Fruit fly (Drosophila melanogaster) whole organism, adult: ENCODE data around the gene Ugt36E1.

Experiments
- CG11617 ChIP-seq: fragments of 200-800 bp; sonication (Bioruptor generic); optimal IDR thresholded peaks from 2 replicates; lab custom pipeline; 2017; ENCODE audit warnings: mild to moderate bottlenecking, missing biosample characterization, missing genetic modification reagents, missing genetic modification characterization
- CG12768 ChIP-seq: fragments of 200-800 bp; sonication (Bioruptor generic); optimal IDR thresholded peaks from 2 replicates; lab custom pipeline; 2017; ENCODE audit warnings: missing biosample characterization, missing genetic modification characterization, mild to moderate bottlenecking, moderate library complexity, missing genetic modification reagents
- CG14711 ChIP-seq: fragments of 200-800 bp; sonication (Bioruptor generic); optimal IDR thresholded peaks from 2 replicates; lab custom pipeline; 2018; ENCODE audit warnings: missing biosample characterization, mild to moderate bottlenecking, missing genetic modification characterization, moderate library complexity
- CG1620 ChIP-seq: fragments of 200-800 bp; sonication (Bioruptor generic); optimal IDR thresholded peaks from 2 replicates; lab custom pipeline; 2016; ENCODE audit warnings: missing biosample characterization, missing genetic modification characterization
- CG33017 ChIP-seq: fragments of 200-800 bp; sonication (Bioruptor generic); optimal IDR thresholded peaks from 2 replicates; lab custom pipeline; 2018; ENCODE audit warnings: missing biosample characterization, mild to moderate bottlenecking, missing genetic modification characterization, moderate library complexity
- CG5204 ChIP-seq: fragments of 200-800 bp; sonication (Bioruptor generic); optimal IDR thresholded peaks from 2 replicates; lab custom pipeline; 2016; ENCODE audit warnings: missing biosample characterization, missing genetic modification characterization
- CG7045 ChIP-seq: fragments of 200-800 bp; sonication (Bioruptor generic); optimal IDR thresholded peaks from 2 replicates; lab custom pipeline; 2017; ENCODE audit warnings: missing biosample characterization, mild to moderate bottlenecking, missing genetic modification characterization
- CG7101 ChIP-seq: fragments of 200-800 bp; sonication (Bioruptor generic); optimal IDR thresholded peaks from 2 replicates; lab custom pipeline; 2018; ENCODE audit warnings: missing biosample characterization, mild to moderate bottlenecking, missing genetic modification characterization, moderate library complexity
- Clk ChIP-seq: fragments of 200-800 bp; sonication (Bioruptor generic); optimal IDR thresholded peaks from 2 replicates; lab custom pipeline; 2017; ENCODE audit warnings: missing biosample characterization, missing genetic modification characterization
- Crg-1 ChIP-seq: fragments of 200-800 bp; sonication (Bioruptor generic); optimal IDR thresholded peaks from 2 replicates; lab custom pipeline; 2016; ENCODE audit warnings: missing biosample characterization, missing genetic modification characterization
- Hr96 ChIP-seq: fragments of 200-800 bp; sonication (Bioruptor generic); optimal IDR thresholded peaks from 2 replicates; lab custom pipeline; 2016; ENCODE audit warnings: missing biosample characterization, missing genetic modification characterization
- Mnt ChIP-seq: fragments of 200-800 bp; sonication (Bioruptor generic); optimal IDR thresholded peaks from 2 replicates; lab custom pipeline; 2016; ENCODE audit warnings: missing biosample characterization, mild to moderate bottlenecking, missing genetic modification characterization
- bab1 ChIP-seq: fragments of 200-800 bp; sonication (Bioruptor generic); optimal IDR thresholded peaks from 3 replicates; lab custom pipeline; 2019; ENCODE audit warnings: missing biosample characterization, mild to moderate bottlenecking, missing genetic modification characterization, moderate library complexity
- cic ChIP-seq: fragments of 200-800 bp; sonication (Bioruptor generic); optimal IDR thresholded peaks from 2 replicates; lab custom pipeline; 2017; ENCODE audit warnings: missing biosample characterization, mild to moderate bottlenecking, missing genetic modification characterization, moderate library complexity
- cnc ChIP-seq, 2 experiments: fragments of >200 bp; optimal IDR thresholded peaks; 2 replicates each; lab custom pipeline; 2017
- kay ChIP-seq: fragments of 200-800 bp; sonication (Bioruptor generic); peaks from one replicate; lab custom pipeline; 2016; ENCODE audit warnings: missing biosample characterization, missing genetic modification characterization, borderline replicate concordance
- ovo ChIP-seq: fragments of 200-800 bp; sonication (Bioruptor generic); optimal IDR thresholded peaks from 2 replicates; lab custom pipeline; 2016; ENCODE audit warnings: missing biosample characterization, missing genetic modification characterization
- pad ChIP-seq: fragments of 200-800 bp; sonication (Bioruptor generic); optimal IDR thresholded peaks from 3 replicates; lab custom pipeline; 2017; ENCODE audit warnings: missing biosample characterization, missing genetic modification characterization, mild to moderate bottlenecking, moderate library complexity, missing genetic modification reagents
- tj ChIP-seq: fragments of 200-800 bp; sonication (Bioruptor generic); optimal IDR thresholded peaks from 3 replicates; lab custom pipeline; 2017; ENCODE audit warnings: missing biosample characterization, mild to moderate bottlenecking, missing genetic modification characterization, moderate library complexity
- toe ChIP-seq: fragments of 200-800 bp; sonication (Bioruptor generic); optimal IDR thresholded peaks from 2 replicates; lab custom pipeline; 2016; ENCODE audit warnings: missing biosample characterization, missing genetic modification characterization

Gene Ugt36E1

dm6 chr2L:18788953-18789352 is 37.6 kb upstream of the Ugt36E1 start:
- no peak for TF ChIP-seq ovo (GFP tag; lab: Kevin White, UChicago)
- TF ChIP-seq Crg-1, result no peak
- TF ChIP-seq CG33017 (tag; lab: Kevin White, UChicago), result no peak
- TF ChIP-seq pad (GFP tag; lab: Kevin White, UChicago), result no peak
- TF ChIP-seq CG12768, result no peak
- TF ChIP-seq CG5204 (GFP tag; lab: Kevin White, UChicago), result no peak
- TF ChIP-seq cic (GFP tag; lab: Kevin White, UChicago), result no peak
- no peak for TF ChIP-seq Clk
- TF ChIP-seq kay (GFP tag; lab: Kevin White, UChicago), result no peak
- no peak for TF ChIP-seq cnc (optimal IDR thresholded peaks at IDR 0.05; lab: Kevin White, UChicago)
- no peak for TF ChIP-seq Hr96 (GFP tag; lab: Kevin White, UChicago)
- TF ChIP-seq CG7101 (tag; lab: Kevin White, UChicago), result no peak

dm6 chr2L:18789773-18790385 is 36.7 kb upstream of the Ugt36E1 start:
- TF ChIP-seq cic (GFP tag; lab: Kevin White, UChicago) (no peak), CG5204 (GFP tag; lab: Kevin White, UChicago) (no peak), pad (GFP tag; lab: Kevin White, UChicago) (no peak), Mnt (GFP tag; lab: Kevin White, UChicago) (no peak), tj (GFP tag; lab: Kevin White, UChicago) (no peak), ovo (GFP tag; lab: Kevin White, UChicago) (no peak), CG1620 (GFP tag; lab: Kevin White, UChicago) (no peak), kay (GFP tag; lab: Kevin White, UChicago) (no peak), cnc (optimal IDR thresholded peaks at IDR 0.05; lab: Kevin White, UChicago) (no peak), CG14711 (no peak), toe (GFP tag; lab: Kevin White, UChicago) (no peak), bab1 (GFP tag; lab: Kevin White, UChicago) (no peak), Hr96 (GFP tag; lab: Kevin White, UChicago) (no peak), CG12768 (no peak)

dm6 chr2L:18792806-18793205 is 33.8 kb upstream of the Ugt36E1 start, which contains the start of gene ham:
TSS of gene ham (minus strand) at chr2L:18792906.
- no peak for TF ChIP-seq cnc (optimal IDR thresholded peaks at IDR 0.05; lab: Kevin White, UChicago)
- TF ChIP-seq Hr96 (GFP tag; lab: Kevin White, UChicago), result no peak

dm6 chr2L:18793243-18793642 is 33.3 kb upstream of the Ugt36E1 start:
- TF ChIP-seq CG12768 (no peak), CG14711 (no peak), cnc (optimal IDR thresholded peaks at IDR 0.05; lab: Kevin White, UChicago) (no peak), CG33017 (tag; lab: Kevin White, UChicago) (no peak), toe (GFP tag; lab: Kevin White, UChicago) (no peak), tj (GFP tag; lab: Kevin White, UChicago) (no peak), ovo (GFP tag; lab: Kevin White, UChicago) (no peak), Mnt (GFP tag; lab: Kevin White, UChicago) (no peak), cic (GFP tag; lab: Kevin White, UChicago) (no peak), CG7045 (GFP tag; lab: Kevin White, UChicago) (no peak), CG5204 (GFP tag; lab: Kevin White, UChicago) (no peak), Clk (no peak), Hr96 (GFP tag; lab: Kevin White, UChicago) (no peak), pad (GFP tag; lab: Kevin White, UChicago) (no peak), kay (GFP tag; lab: Kevin White, UChicago) (no peak), bab1 (GFP tag; lab: Kevin White, UChicago) (no peak)

- TF ChIP-seq pad (GFP tag; lab: Kevin White, UChicago), result peak; percentile 55
- no peak for TF ChIP-seq CG33017 (tag; lab: Kevin White, UChicago)
Observed at dm6 chr2L:18795917-18796402, 30.6 kb upstream of the Ugt36E1 start.

- TF ChIP-seq cnc (optimal IDR thresholded peaks at IDR 0.05; lab: Kevin White, UChicago) (no peak), CG14711 (no peak), Crg-1 (no peak), toe (GFP tag; lab: Kevin White, UChicago) (no peak), Mnt (GFP tag; lab: Kevin White, UChicago) (no peak), Hr96 (GFP tag; lab: Kevin White, UChicago) (no peak), ovo (GFP tag; lab: Kevin White, UChicago) (no peak), CG1620 (GFP tag; lab: Kevin White, UChicago) (no peak), CG7045 (GFP tag; lab: Kevin White, UChicago) (no peak), CG33017 (tag; lab: Kevin White, UChicago) (no peak), kay (GFP tag; lab: Kevin White, UChicago) (no peak), CG11617 (no peak), tj (GFP tag; lab: Kevin White, UChicago) (no peak), CG7101 (tag; lab: Kevin White, UChicago) (no peak)
Observed at dm6 chr2L:18796446-18796845, 30.1 kb upstream of the Ugt36E1 start.
